Worm (Caenorhabditis elegans) whole organism, L1 larva: ENCODE data around the gene Y68A4A.10.

Experiments
- aly-2 ChIP-seq: fragments of 150-350 bp; optimal IDR thresholded peaks from 2 replicates; lab custom pipeline; 2014; ENCODE audit warnings: missing biosample characterization, missing genetic modification characterization
- ceh-63 ChIP-seq: fragments of 200-800 bp; sonication (Bioruptor generic); optimal IDR thresholded peaks from 2 replicates; lab custom pipeline; 2018; ENCODE audit warnings: mild to moderate bottlenecking, missing genetic modification characterization, missing compliant biosample characterization
- dpl-1 ChIP-seq, 3 experiments: fragments of 150-350 bp in 2 of 3; sonication (generic microtip) in 1 of 3; optimal IDR thresholded peaks; 2 replicates each; lab custom pipeline; 2014 to 2017; ENCODE audit warnings: missing biosample characterization in 3 of 3, missing genetic modification characterization in 3 of 3, missing genetic modification reagents in 3 of 3
- fos-1 ChIP-seq: fragments of 150-350 bp; optimal IDR thresholded peaks from 2 replicates; lab custom pipeline; 2014; ENCODE audit warnings: missing biosample characterization, missing genetic modification characterization
- mdl-1 ChIP-seq, 2 experiments: fragments of 150-350 bp; optimal IDR thresholded peaks; 2 replicates each; lab custom pipeline; 2014 to 2017; ENCODE audit warnings: missing biosample characterization in 2 of 2, missing genetic modification characterization in 2 of 2, inconsistent platforms in 1 of 2
- mef-2 ChIP-seq: fragments of 150-350 bp; optimal IDR thresholded peaks from 2 replicates; lab custom pipeline; 2014; ENCODE audit warnings: missing biosample characterization, missing genetic modification characterization
- nhr-237 ChIP-seq: fragments of 150-350 bp; optimal IDR thresholded peaks from 2 replicates; lab custom pipeline; 2014; ENCODE audit warnings: missing biosample characterization, missing genetic modification characterization
- nhr-76 ChIP-seq: sonication (generic microtip); optimal IDR thresholded peaks from 2 replicates; lab custom pipeline; 2017; ENCODE audit warnings: missing biosample characterization, missing genetic modification characterization
- snpc-4 ChIP-seq: fragments of 150-350 bp; optimal IDR thresholded peaks from 2 replicates; lab custom pipeline; 2014; ENCODE audit warnings: missing biosample characterization, missing genetic modification characterization
- tbx-2 ChIP-seq: sonication (generic microtip); optimal IDR thresholded peaks from 2 replicates; lab custom pipeline; 2016; ENCODE audit warnings: missing genetic modification characterization, missing compliant biosample characterization
- unc-62 ChIP-seq: fragments of 150-350 bp; optimal IDR thresholded peaks from 2 replicates; lab custom pipeline; 2014; ENCODE audit warnings: missing biosample characterization, missing genetic modification reagents, missing genetic modification characterization
- ztf-11 ChIP-seq, 2 experiments: sonication (generic microtip); optimal IDR thresholded peaks; 2 replicates each; lab custom pipeline; 2016 to 2017; ENCODE audit warnings: missing genetic modification characterization in 2 of 2, missing biosample characterization in 1 of 2, missing compliant biosample characterization in 1 of 2

DNA sequence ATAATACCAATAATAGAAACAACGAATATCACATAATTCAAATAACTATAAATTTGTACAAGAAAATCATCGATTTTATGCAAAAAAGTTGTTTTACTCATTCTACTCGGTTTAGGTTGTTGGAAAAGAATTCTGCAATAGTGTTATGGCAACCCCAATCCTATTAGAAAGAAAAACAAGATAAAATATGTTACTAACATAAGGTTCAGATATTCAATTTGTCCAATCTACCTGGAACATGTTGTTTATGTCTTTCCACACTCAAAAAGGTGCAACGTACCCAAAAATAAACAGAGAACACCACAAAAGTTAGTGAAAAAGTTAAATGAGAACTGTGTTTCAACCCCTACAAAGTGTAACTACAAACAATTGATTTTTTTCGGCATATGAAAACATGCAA is 31.1 kb upstream of the Y68A4A.10 start, which contains the start of gene srw-51:
- TF ChIP-seq fos-1 (tag; lab: Kevin White, UChicago) (no peak), mef-2 (tag; lab: Kevin White, UChicago) (no peak), snpc-4 (tag; lab: Kevin White, UChicago) (no peak), unc-62 (no peak), dpl-1 (GFP tag; optimal IDR thresholded peaks at IDR 0.05; lab: Kevin White, UChicago) (no peak), ztf-11 (tag; optimal IDR thresholded peaks at IDR 0.05; lab: Kevin White, UChicago) (no peak), nhr-237 (tag; lab: Kevin White, UChicago) (no peak), ceh-63 (GFP tag; lab: Kevin White, UChicago) (no peak), tbx-2 (tag; lab: Kevin White, UChicago) (no peak), aly-2 (no peak), mdl-1 (tag; optimal IDR thresholded peaks at IDR 0.05; lab: Kevin White, UChicago) (no peak), nhr-76 (tag; lab: Kevin White, UChicago) (no peak)
